Fruit fly (Drosophila melanogaster): ENCODE measurements around the gene Wdr81.
A peak's percentile ranks its signal among the peaks of the same experiment; 100 is the strongest.

The Wdr81 gene

dm6 chr2L:12024104-12024503, 3.3 kb upstream of the Wdr81 start:
- TF ChIP-seq EcR (GFP tag; optimal IDR thresholded peaks at IDR 0.05) (no peak), Dll (optimal IDR thresholded peaks at IDR 0.05) (no peak), usp (GFP tag; optimal IDR thresholded peaks at IDR 0.05) (no peak), psq (optimal IDR thresholded peaks at IDR 0.05) (no peak), CG8478 (optimal IDR thresholded peaks at IDR 0.05) (no peak), pan (optimal IDR thresholded peaks at IDR 0.05) (no peak)

- TF ChIP-seq usp (GFP tag; optimal IDR thresholded peaks at IDR 0.05) (no peak), psq (optimal IDR thresholded peaks at IDR 0.05) (no peak), EcR (GFP tag; optimal IDR thresholded peaks at IDR 0.05) (no peak), Dll (optimal IDR thresholded peaks at IDR 0.05) (no peak), pan (optimal IDR thresholded peaks at IDR 0.05) (no peak), CG8478 (optimal IDR thresholded peaks at IDR 0.05) (no peak)
Observed at dm6 chr2L:12021193-12021592, 433 bp upstream of the Wdr81 start.

DNA sequence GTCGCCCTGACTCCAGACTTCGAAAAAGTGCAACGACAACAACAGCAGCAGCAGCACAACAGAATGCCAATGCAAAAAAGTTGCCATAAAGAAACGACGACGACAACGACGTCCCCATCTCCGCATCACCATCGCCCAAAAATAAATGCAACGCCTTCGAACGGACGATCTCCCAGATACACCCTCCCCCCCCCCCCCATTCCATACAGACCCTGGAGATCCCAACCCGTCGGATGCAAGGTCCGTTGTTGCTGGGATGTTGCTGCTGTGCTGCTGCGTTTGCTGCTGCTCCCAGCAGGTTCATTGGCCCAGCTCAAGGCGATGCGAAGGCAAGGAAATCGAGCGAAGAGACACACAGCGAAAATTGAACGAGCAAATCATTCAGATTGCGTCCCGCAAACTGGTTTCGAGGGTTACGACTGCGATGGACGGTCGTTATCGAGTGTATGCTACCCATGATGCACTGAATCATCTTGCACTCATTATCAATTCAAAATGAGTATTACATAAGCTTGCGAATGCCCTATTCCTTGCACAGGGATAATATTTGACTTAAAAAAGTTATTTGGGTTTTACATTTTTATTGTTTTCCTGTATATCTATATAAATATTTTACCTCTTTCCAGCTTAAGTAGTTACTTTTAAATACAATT, 6.9 kb downstream of the Wdr81 start:
- TF ChIP-seq CG8478 (optimal IDR thresholded peaks at IDR 0.05) = no peak
- TF ChIP-seq Dll (optimal IDR thresholded peaks at IDR 0.05) = no peak
- no peak for TF ChIP-seq pan (optimal IDR thresholded peaks at IDR 0.05)
- no peak for TF ChIP-seq psq (optimal IDR thresholded peaks at IDR 0.05)
- no peak for TF ChIP-seq usp (GFP tag; optimal IDR thresholded peaks at IDR 0.05)
- TF ChIP-seq EcR (GFP tag; optimal IDR thresholded peaks at IDR 0.05) = peak in 1 of 2 experiments; percentile 97

dm6 chr2L:12013243-12013642, 7.5 kb downstream of the Wdr81 start:
- TF ChIP-seq Dll (optimal IDR thresholded peaks at IDR 0.05) = no peak
- peak in 1 of 2 experiments; percentile 52 for TF ChIP-seq EcR (GFP tag; optimal IDR thresholded peaks at IDR 0.05)

DNA sequence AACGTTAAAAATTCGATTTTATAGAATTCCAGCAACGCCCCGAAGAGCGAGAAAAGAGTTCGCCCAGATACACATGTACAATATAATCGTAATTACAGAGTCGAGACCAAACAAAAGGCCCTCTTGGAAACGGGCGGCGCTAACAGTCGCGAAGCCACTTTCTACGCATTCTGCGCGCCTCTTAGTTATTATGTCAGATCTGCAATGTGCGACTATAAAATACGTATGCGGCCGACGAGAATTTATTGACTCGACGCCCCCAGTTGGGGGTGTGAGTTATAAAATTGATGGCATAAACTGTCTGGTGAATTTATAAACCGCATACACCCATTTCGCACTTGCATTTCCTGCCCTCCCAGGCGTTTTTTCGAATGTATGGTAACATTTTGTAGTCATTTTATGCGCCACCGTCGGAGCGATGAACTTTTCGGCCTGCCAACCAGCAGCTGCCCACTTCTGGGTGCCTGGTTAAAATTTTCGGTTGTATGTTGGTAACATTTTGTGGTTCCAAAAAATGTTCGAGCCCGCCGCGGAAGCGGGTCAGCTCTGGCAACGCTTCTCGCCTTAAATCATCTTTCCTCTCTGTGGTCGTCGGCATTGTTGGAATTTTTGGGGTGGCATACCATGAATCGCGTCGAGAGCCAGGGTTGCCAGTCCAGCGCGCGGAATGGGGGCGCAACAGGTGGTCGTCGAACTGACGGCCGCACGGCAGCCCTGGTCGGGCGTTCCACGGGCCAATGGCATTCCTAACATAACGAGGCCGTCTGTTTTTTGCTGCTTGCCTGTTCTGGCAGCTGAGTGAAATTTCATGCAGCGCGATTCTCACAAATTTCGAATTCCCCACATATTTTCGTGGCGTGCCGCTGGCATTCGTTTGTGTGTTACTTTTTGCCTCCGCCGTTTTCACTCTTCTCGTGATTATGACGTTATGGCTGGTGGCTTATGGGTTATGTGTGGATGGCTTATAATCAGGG, 8.8 kb downstream of the Wdr81 start:
- TF ChIP-seq EcR (GFP tag; optimal IDR thresholded peaks at IDR 0.05) = peak; percentile 96 to 98
- no peak for TF ChIP-seq pan (optimal IDR thresholded peaks at IDR 0.05)
- no peak for TF ChIP-seq psq (optimal IDR thresholded peaks at IDR 0.05)
- TF ChIP-seq Dll (optimal IDR thresholded peaks at IDR 0.05) = peak; percentile 42
- no peak for TF ChIP-seq CG8478 (optimal IDR thresholded peaks at IDR 0.05)
- TF ChIP-seq usp (GFP tag; optimal IDR thresholded peaks at IDR 0.05) = no peak

DNA sequence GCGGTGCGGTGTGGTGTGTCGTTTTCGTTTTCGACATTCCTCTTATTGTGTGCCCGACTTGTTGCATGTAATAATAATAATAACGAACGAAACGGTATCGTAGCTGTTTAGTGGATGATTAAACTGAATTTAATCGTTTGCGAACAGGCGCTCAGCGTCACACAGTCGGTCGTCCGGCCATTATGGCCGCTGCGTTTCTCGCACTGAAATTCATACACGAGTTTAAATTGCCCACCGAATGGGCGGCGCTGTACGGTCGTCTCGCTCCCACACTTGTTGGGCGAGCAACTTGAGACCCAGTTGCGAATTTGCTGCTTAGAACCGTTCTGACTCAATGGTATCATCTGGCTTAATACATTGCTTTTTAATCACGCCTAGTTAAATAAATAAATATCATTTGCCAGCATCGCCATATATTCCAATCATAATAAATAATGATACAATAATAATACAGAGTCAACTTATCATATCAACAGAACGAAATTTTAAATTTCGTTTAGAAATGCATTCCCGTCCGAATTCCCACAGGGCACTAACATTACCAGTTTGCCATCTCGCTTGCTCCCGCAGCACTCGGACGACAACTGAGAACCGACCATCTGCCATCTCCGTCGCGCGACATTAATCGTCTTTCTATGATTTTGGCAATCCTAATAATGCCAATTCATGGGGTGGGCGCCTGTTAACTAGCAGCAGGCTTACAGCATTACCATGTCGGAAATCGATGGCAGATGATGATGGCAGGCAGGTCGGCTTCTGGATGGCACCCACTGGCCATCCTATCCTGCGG, 9.7 kb downstream of the Wdr81 start:
- TF ChIP-seq CG8478 (optimal IDR thresholded peaks at IDR 0.05) (peak; percentile 79), usp (GFP tag; optimal IDR thresholded peaks at IDR 0.05) (no peak), EcR (GFP tag; optimal IDR thresholded peaks at IDR 0.05) (no peak), pan (optimal IDR thresholded peaks at IDR 0.05) (no peak), psq (optimal IDR thresholded peaks at IDR 0.05) (no peak), Dll (optimal IDR thresholded peaks at IDR 0.05) (peak; percentile 65)

- no peak for TF ChIP-seq CG8478 (optimal IDR thresholded peaks at IDR 0.05)
- TF ChIP-seq psq (optimal IDR thresholded peaks at IDR 0.05) = no peak
- no peak for TF ChIP-seq usp (GFP tag; optimal IDR thresholded peaks at IDR 0.05)
- peak in 1 of 2 experiments; percentile 54 for TF ChIP-seq EcR (GFP tag; optimal IDR thresholded peaks at IDR 0.05)
- no peak for TF ChIP-seq pan (optimal IDR thresholded peaks at IDR 0.05)
- no peak for TF ChIP-seq Dll (optimal IDR thresholded peaks at IDR 0.05)
Observed at dm6 chr2L:12010100-12010876, 10.5 kb downstream of the Wdr81 start.

DNA sequence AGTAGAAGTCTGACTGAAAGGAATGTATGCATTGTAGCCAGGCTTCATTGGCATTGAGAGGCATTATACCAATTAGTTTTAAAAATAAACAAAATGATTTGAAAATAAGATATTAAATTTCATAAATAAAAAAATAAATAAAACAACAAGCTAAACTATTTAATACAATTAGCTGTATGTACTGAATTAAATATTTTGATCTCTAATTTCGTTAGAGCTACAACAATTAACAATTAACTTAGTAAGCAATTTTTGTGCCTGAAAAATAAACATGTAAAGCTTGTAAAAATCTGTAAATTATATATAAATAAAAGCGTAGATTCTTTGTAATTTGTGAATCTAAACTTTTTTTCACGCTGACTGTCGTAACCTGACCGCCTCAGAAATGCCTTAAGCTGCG, 12.9 kb downstream of the Wdr81 start, which contains the start of gene Rh5:
TSS of gene Rh5 (plus strand) at position 301 of the 400 bp plus-strand sequence.
- TF ChIP-seq usp (GFP tag; optimal IDR thresholded peaks at IDR 0.05) (no peak), pan (optimal IDR thresholded peaks at IDR 0.05) (no peak), EcR (GFP tag; optimal IDR thresholded peaks at IDR 0.05) (no peak)

dm6 chr2L:12007331-12007791, 13.4 kb downstream of the Wdr81 start:
- TF ChIP-seq EcR (GFP tag; optimal IDR thresholded peaks at IDR 0.05) (peak; percentile 60 to 85), Dll (optimal IDR thresholded peaks at IDR 0.05) (peak; percentile 21), psq (optimal IDR thresholded peaks at IDR 0.05) (no peak), pan (optimal IDR thresholded peaks at IDR 0.05) (no peak), CG8478 (optimal IDR thresholded peaks at IDR 0.05) (peak; percentile 69), usp (GFP tag; optimal IDR thresholded peaks at IDR 0.05) (no peak)

dm6 chr2L:12006397-12007330, 14.1 kb downstream of the Wdr81 start:
- TF ChIP-seq pan (optimal IDR thresholded peaks at IDR 0.05) (peak; percentile 80), CG8478 (optimal IDR thresholded peaks at IDR 0.05) (peak; percentile 32), Dll (optimal IDR thresholded peaks at IDR 0.05) (no peak), usp (GFP tag; optimal IDR thresholded peaks at IDR 0.05) (no peak), EcR (GFP tag; optimal IDR thresholded peaks at IDR 0.05) (no peak), psq (optimal IDR thresholded peaks at IDR 0.05) (no peak)

Measured in whole organism.